Worm (Caenorhabditis elegans): ENCODE results near the gene chil-22.

DNA sequence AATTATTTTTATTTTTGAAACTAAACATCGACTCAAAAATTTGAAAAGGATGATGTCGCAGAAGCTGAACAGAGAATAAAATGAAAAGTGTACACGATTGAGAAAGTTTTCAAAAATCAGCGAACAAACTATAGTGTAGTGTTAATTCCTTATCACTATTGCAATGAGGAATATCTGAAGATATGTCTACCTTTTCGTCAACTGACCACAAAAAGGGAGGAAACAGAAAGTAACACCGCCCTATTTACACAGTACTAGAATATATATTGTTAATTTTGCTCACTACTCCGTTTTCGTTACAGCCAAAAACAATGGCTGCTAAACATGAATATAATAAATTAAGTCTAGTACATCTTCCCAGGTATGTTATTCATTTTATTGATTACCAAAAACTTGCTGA is 18.0 kb downstream of the chil-22 start, which contains the start of gene chil-18:
- TF ChIP-seq T22C8.4 (GFP tag; IDR thresholded peaks at IDR 0.05) (no peak), ztf-29 (GFP tag; IDR thresholded peaks at IDR 0.05) (no peak), ztf-23 (GFP tag; IDR thresholded peaks at IDR 0.05) (no peak), med-1 (GFP tag; optimal IDR thresholded peaks at IDR 0.05; ENCODE audit: insufficient read depth) (no peak), klf-2 (GFP tag; conservative IDR thresholded peaks at IDR 0.05) (no peak)
